Fruit fly (Drosophila melanogaster): ENCODE data around the gene Nmdmc.

Gene Nmdmc

DNA sequence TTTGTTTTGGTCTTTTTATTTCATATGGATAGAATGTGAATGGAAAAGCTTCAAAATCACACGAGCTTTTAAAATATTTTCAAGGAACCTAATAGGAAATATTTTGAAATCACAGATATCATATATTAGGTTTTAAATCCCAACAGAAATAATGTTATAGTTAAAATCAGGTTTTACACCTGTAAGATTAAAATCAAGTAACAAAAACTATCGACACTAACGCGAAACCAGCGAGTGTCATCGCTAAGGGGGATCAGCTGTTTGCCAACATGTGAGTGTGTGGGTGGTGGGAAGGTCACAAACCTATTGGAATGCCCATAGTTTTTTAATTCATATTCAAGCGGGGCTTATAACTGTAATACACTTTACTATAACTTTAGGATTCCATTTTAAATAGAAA, 11.7 kb downstream of the Nmdmc start, which contains the start of gene hyx:
hyx (plus strand) TSS at position 109 of the 400 bp plus-strand sequence.
- TF ChIP-seq Dif (GFP tag; optimal IDR thresholded peaks at IDR 0.05; ENCODE audit: partially characterized antibody) (no peak), GATAd (GFP tag; optimal IDR thresholded peaks at IDR 0.05) (no peak), usp (GFP tag; optimal IDR thresholded peaks at IDR 0.05) (no peak), sage (GFP tag; optimal IDR thresholded peaks at IDR 0.05) (no peak), foxo (GFP tag; optimal IDR thresholded peaks at IDR 0.05) (peak in 1 of 2 experiments; percentile 50), OdsH (GFP tag; optimal IDR thresholded peaks at IDR 0.05) (peak; percentile 8), tai (GFP tag; optimal IDR thresholded peaks at IDR 0.05) (no peak), Sp1 (GFP tag; optimal IDR thresholded peaks at IDR 0.05) (peak; percentile 17), N (GFP tag; optimal IDR thresholded peaks at IDR 0.05) (no peak), sv (GFP tag; optimal IDR thresholded peaks at IDR 0.05) (no peak), Hr83 (GFP tag; optimal IDR thresholded peaks at IDR 0.05; ENCODE audit: poor library complexity, severe bottlenecking) (peak; percentile 80), psq (GFP tag; optimal IDR thresholded peaks at IDR 0.05) (no peak), Hnf4 (GFP tag; optimal IDR thresholded peaks at IDR 0.05) (peak; percentile 69), pan (optimal IDR thresholded peaks at IDR 0.05) (no peak), CG9705 (GFP tag; optimal IDR thresholded peaks at IDR 0.05) (peak; percentile 14), woc (GFP tag; optimal IDR thresholded peaks at IDR 0.05) (peak; percentile 75), rgr (GFP tag; optimal IDR thresholded peaks at IDR 0.05) (peak; percentile 50), HLH106 (tag; optimal IDR thresholded peaks at IDR 0.05) (peak; percentile 24), h (GFP tag; optimal IDR thresholded peaks at IDR 0.05) (peak; percentile 64), Vsx2 (GFP tag; optimal IDR thresholded peaks at IDR 0.05; ENCODE audit: partially characterized antibody) (no peak), CG32264 (GFP tag; optimal IDR thresholded peaks at IDR 0.05) (no peak), dl (GFP tag; optimal IDR thresholded peaks at IDR 0.05; ENCODE audit: insufficient read depth in 1 of 2, partially characterized antibody in 2 of 2) (no peak), Jra (GFP tag; optimal IDR thresholded peaks at IDR 0.05) (peak; percentile 50), Dfd (GFP tag; optimal IDR thresholded peaks at IDR 0.05) (no peak), dsf (GFP tag; optimal IDR thresholded peaks at IDR 0.05; ENCODE audit: borderline replicate concordance) (no peak), CrebA (GFP tag; optimal IDR thresholded peaks at IDR 0.05; ENCODE audit: borderline replicate concordance) (no peak), Rel (GFP tag; optimal IDR thresholded peaks at IDR 0.05) (no peak), Rel (tag; optimal IDR thresholded peaks at IDR 0.05) (no peak), br (GFP tag; optimal IDR thresholded peaks at IDR 0.05) (no peak), Mio (GFP tag; optimal IDR thresholded peaks at IDR 0.05) (no peak), jim (GFP tag; optimal IDR thresholded peaks at IDR 0.05) (no peak), ey (GFP tag; optimal IDR thresholded peaks at IDR 0.05) (peak; percentile 29), fru (GFP tag; optimal IDR thresholded peaks at IDR 0.05) (no peak), Myc (optimal IDR thresholded peaks at IDR 0.05) (no peak), brk (GFP tag; optimal IDR thresholded peaks at IDR 0.05) (no peak), Hr78 (GFP tag; optimal IDR thresholded peaks at IDR 0.05) (no peak), dmrt93B (GFP tag; optimal IDR thresholded peaks at IDR 0.05) (no peak), Abd-B (GFP tag; optimal IDR thresholded peaks at IDR 0.05) (no peak), lola (GFP tag; optimal IDR thresholded peaks at IDR 0.05) (no peak)

DNA sequence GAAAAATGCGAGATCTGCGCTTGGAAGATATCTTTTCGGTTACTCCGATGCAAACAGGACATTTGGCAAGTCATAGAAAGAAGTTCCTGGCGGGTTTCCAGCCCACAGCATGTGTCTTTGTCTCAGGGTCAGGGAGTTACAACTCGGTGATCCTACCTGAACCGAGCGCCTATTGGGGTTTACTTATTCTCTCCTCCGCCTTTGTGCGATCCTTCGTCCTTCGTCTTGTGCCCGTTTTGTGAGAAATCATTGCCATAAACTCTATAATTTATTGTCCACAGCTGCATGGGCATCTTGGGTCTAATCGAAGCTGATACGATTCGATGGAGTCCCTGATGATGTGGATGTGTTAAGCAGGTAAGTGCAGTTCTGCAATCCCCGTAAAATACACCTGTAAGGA, 12.4 kb downstream of the Nmdmc start:
- TF ChIP-seq rgr (GFP tag; optimal IDR thresholded peaks at IDR 0.05): no peak

DNA sequence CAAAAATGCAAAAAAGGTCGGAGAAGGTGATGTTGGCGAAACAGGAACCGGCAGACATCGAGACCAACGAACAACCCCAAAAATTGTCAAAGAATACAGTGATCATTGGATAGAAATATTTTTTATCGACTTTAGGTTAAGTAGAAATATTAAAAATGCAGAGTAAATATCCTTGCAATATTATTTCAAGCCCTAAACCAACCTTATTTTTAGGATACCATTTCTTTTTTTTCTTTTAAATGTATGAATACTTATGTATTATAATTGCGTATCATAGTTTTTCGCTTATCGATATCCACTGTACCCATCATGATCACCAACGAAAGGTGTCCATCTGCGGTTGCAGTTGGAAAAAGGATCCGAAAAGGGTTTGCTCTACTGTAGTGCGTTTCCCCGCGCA, 15.1 kb downstream of the Nmdmc start:
- peak; percentile 30 for TF ChIP-seq psq (GFP tag; optimal IDR thresholded peaks at IDR 0.05)
- peak; percentile 34 for TF ChIP-seq fru (GFP tag; optimal IDR thresholded peaks at IDR 0.05)
- no peak for TF ChIP-seq Dif (GFP tag; optimal IDR thresholded peaks at IDR 0.05; ENCODE audit: partially characterized antibody)
- TF ChIP-seq Hnf4 (GFP tag; optimal IDR thresholded peaks at IDR 0.05): no peak
- peak; percentile 38 for TF ChIP-seq h (GFP tag; optimal IDR thresholded peaks at IDR 0.05)
- peak; percentile 15 for TF ChIP-seq ey (GFP tag; optimal IDR thresholded peaks at IDR 0.05)
- TF ChIP-seq foxo (GFP tag; optimal IDR thresholded peaks at IDR 0.05): peak in 1 of 2 experiments; percentile 51
- TF ChIP-seq Myc (optimal IDR thresholded peaks at IDR 0.05): no peak
- TF ChIP-seq OdsH (GFP tag; optimal IDR thresholded peaks at IDR 0.05): peak; percentile 11
- peak; percentile 17 for TF ChIP-seq rgr (GFP tag; optimal IDR thresholded peaks at IDR 0.05)
- TF ChIP-seq Sp1 (GFP tag; optimal IDR thresholded peaks at IDR 0.05): peak; percentile 23
- no peak for TF ChIP-seq N (GFP tag; optimal IDR thresholded peaks at IDR 0.05)
- peak; percentile 26 for TF ChIP-seq HLH106 (tag; optimal IDR thresholded peaks at IDR 0.05)

Measured in whole organism, wandering third instar larva.